Worm (Caenorhabditis elegans): ENCODE data around the gene T05C3.2.

The T05C3.2 gene

ce11 chrV:5499475-5499874 is 5.9 kb downstream of the T05C3.2 start:
- TF ChIP-seq unc-62 (GFP tag; optimal IDR thresholded peaks at IDR 0.05): no peak

- TF ChIP-seq unc-62 (GFP tag; optimal IDR thresholded peaks at IDR 0.05): no peak
These were observed 9.2 kb downstream of the T05C3.2 start for ce11 chrV:5502701-5503100.

ce11 chrV:5504295-5504694 is 10.7 kb downstream of the T05C3.2 start:
- TF ChIP-seq unc-62 (GFP tag; optimal IDR thresholded peaks at IDR 0.05): no peak

ce11 chrV:5504807-5505442 is 11.4 kb downstream of the T05C3.2 start, which contains the start of the genes dnj-19 and nhr-47:
dnj-19 (minus strand) TSS chrV:5504857.
nhr-47 (plus strand) TSS chrV:5505253.
- TF ChIP-seq unc-62 (GFP tag; optimal IDR thresholded peaks at IDR 0.05): no peak

ce11 chrV:5509134-5509533 is 15.6 kb downstream of the T05C3.2 start:
- TF ChIP-seq unc-62 (GFP tag; optimal IDR thresholded peaks at IDR 0.05): no peak

ce11 chrV:5509966-5510365 is 16.4 kb downstream of the T05C3.2 start:
- TF ChIP-seq unc-62 (GFP tag; optimal IDR thresholded peaks at IDR 0.05): no peak

- TF ChIP-seq unc-62 (GFP tag; optimal IDR thresholded peaks at IDR 0.05): no peak
These were observed 18.2 kb downstream of the T05C3.2 start for ce11 chrV:5511720-5512119.

- no peak for TF ChIP-seq unc-62 (GFP tag; optimal IDR thresholded peaks at IDR 0.05)
These were observed 19.0 kb downstream of the T05C3.2 start for ce11 chrV:5512559-5512958.

ce11 chrV:5513630-5514378 is 20.3 kb downstream of the T05C3.2 start, which contains the start of the genes hpo-15 and mms-19:
hpo-15 (minus strand) TSS chrV:5513830.
mms-19 (plus strand) TSS chrV:5514348.
- no peak for TF ChIP-seq unc-62 (GFP tag; optimal IDR thresholded peaks at IDR 0.05)

ce11 chrV:5521735-5522241 is 28.2 kb downstream of the T05C3.2 start, which contains the start of gene hir-1:
hir-1 (plus strand) TSS chrV:5522139.
- no peak for TF ChIP-seq unc-62 (GFP tag; optimal IDR thresholded peaks at IDR 0.05)

- TF ChIP-seq unc-62 (GFP tag; optimal IDR thresholded peaks at IDR 0.05): no peak
These were observed 29.7 kb downstream of the T05C3.2 start for ce11 chrV:5523260-5523659.

- no peak for TF ChIP-seq unc-62 (GFP tag; optimal IDR thresholded peaks at IDR 0.05)
These were observed 31.7 kb downstream of the T05C3.2 start for ce11 chrV:5525208-5525607.

ce11 chrV:5527694-5528093 is 34.1 kb downstream of the T05C3.2 start:
- no peak for TF ChIP-seq unc-62 (GFP tag; optimal IDR thresholded peaks at IDR 0.05)

ce11 chrV:5533755-5534154 is 40.2 kb downstream of the T05C3.2 start, which contains the start of gene grl-1:
grl-1 (minus strand) TSS chrV:5533855.
- no peak for TF ChIP-seq unc-62 (GFP tag; optimal IDR thresholded peaks at IDR 0.05)

- no peak for TF ChIP-seq unc-62 (GFP tag; optimal IDR thresholded peaks at IDR 0.05)
These were observed 42.2 kb downstream of the T05C3.2 start, which contains the start of gene C24G6.8 for ce11 chrV:5535774-5536173. C24G6.8 (minus strand) TSS chrV:5535874.

- TF ChIP-seq unc-62 (GFP tag; optimal IDR thresholded peaks at IDR 0.05): no peak
These were observed 42.8 kb downstream of the T05C3.2 start, which contains the start of the genes cox-16 and syp-2 for ce11 chrV:5536240-5536811. cox-16 (minus strand) TSS chrV:5536243. syp-2 (plus strand) TSS chrV:5536487.

Measured in whole organism, dauer.